Worm (Caenorhabditis elegans) whole organism, L2 larva: Measurements from ENCODE around the gene F13D12.10.
A peak's percentile ranks its signal among the peaks of the same experiment; 100 is the strongest.

Experiments
- C34F6.9 ChIP-seq: fragments of 150-350 bp; optimal IDR thresholded peaks from 2 replicates; lab custom pipeline; 2014; ENCODE audit warnings: missing biosample characterization, missing genetic modification characterization
- F13H6.1 ChIP-seq: sonication (generic microtip); optimal IDR thresholded peaks from 2 replicates; lab custom pipeline; 2016; ENCODE audit warnings: missing genetic modification characterization, missing compliant biosample characterization
- R02D3.7 ChIP-seq: fragments of 150-350 bp; optimal IDR thresholded peaks from 2 replicates; lab custom pipeline; 2014; ENCODE audit warnings: missing biosample characterization, missing genetic modification characterization
- Y55F3AM.14 ChIP-seq: fragments of 200-800 bp; sonication (Bioruptor generic); optimal IDR thresholded peaks from 2 replicates; lab custom pipeline; 2018; ENCODE audit warnings: mild to moderate bottlenecking, missing genetic modification characterization, missing compliant biosample characterization
- ZK546.5 ChIP-seq: sonication (generic microtip); optimal IDR thresholded peaks from 2 replicates; lab custom pipeline; 2017; ENCODE audit warnings: missing biosample characterization, missing genetic modification characterization
- alr-1 ChIP-seq: fragments of 150-350 bp; optimal IDR thresholded peaks from 2 replicates; lab custom pipeline; 2014; ENCODE audit warnings: missing biosample characterization, missing genetic modification characterization
- aly-2 ChIP-seq: fragments of 150-350 bp; optimal IDR thresholded peaks from 2 replicates; lab custom pipeline; 2014; ENCODE audit warnings: missing biosample characterization, missing genetic modification characterization
- ama-1 ChIP-seq: fragments of 150-350 bp; optimal IDR thresholded peaks from 2 replicates; lab custom pipeline; 2018; ENCODE audit warnings: inconsistent platforms
- blmp-1 ChIP-seq: sonication (generic microtip); optimal IDR thresholded peaks from 2 replicates; lab custom pipeline; 2017; ENCODE audit warnings: missing genetic modification characterization, mild to moderate bottlenecking, missing compliant biosample characterization, antibody characterized with exemption, moderate library complexity; ENCODE audit not compliant: insufficient read depth
- ceh-16 ChIP-seq: fragments of 150-350 bp; optimal IDR thresholded peaks from 2 replicates; lab custom pipeline; 2014; ENCODE audit warnings: missing biosample characterization, missing genetic modification characterization
- ceh-82 ChIP-seq: fragments of 150-350 bp; optimal IDR thresholded peaks from 2 replicates; lab custom pipeline; 2014; ENCODE audit warnings: missing biosample characterization, missing genetic modification characterization
- crh-2 ChIP-seq: sonication (generic microtip); optimal IDR thresholded peaks from 2 replicates; lab custom pipeline; 2017; ENCODE audit warnings: missing biosample characterization, missing genetic modification characterization
- dmd-4 ChIP-seq: sonication (generic microtip); optimal IDR thresholded peaks from 2 replicates; lab custom pipeline; 2017; ENCODE audit warnings: missing biosample characterization, missing genetic modification characterization
- egl-27 ChIP-seq: sonication (generic microtip); optimal IDR thresholded peaks from 3 replicates; lab custom pipeline; 2017; ENCODE audit warnings: missing biosample characterization, missing genetic modification reagents, missing genetic modification characterization
- elt-3 ChIP-seq: sonication (generic microtip); optimal IDR thresholded peaks from 2 replicates; lab custom pipeline; 2017; ENCODE audit warnings: missing biosample characterization, missing genetic modification characterization
- fos-1 ChIP-seq: fragments of 150-350 bp; optimal IDR thresholded peaks from 2 replicates; lab custom pipeline; 2014; ENCODE audit warnings: missing biosample characterization, missing genetic modification characterization
- gmeb-1 ChIP-seq: fragments of 150-350 bp; optimal IDR thresholded peaks from 2 replicates; lab custom pipeline; 2014; ENCODE audit warnings: missing biosample characterization, missing genetic modification characterization
- lin-11 ChIP-seq: fragments of 150-350 bp; sonication (generic microtip); optimal IDR thresholded peaks from 2 replicates; lab custom pipeline; 2014; ENCODE audit warnings: missing biosample characterization, missing genetic modification characterization, inconsistent platforms, mixed read lengths
- lin-39 ChIP-seq: fragments of 150-350 bp; optimal IDR thresholded peaks from 2 replicates; lab custom pipeline; 2014; ENCODE audit warnings: missing biosample characterization, missing genetic modification reagents, missing genetic modification characterization
- lsy-2 ChIP-seq, 2 experiments: fragments of 150-350 bp in 1 of 2; sonication (generic microtip) in 1 of 2; optimal IDR thresholded peaks; 2 replicates each; lab custom pipeline; 2014 to 2017; ENCODE audit warnings: missing biosample characterization in 2 of 2, missing genetic modification characterization in 2 of 2
- mab-5 ChIP-seq: fragments of 150-350 bp; optimal IDR thresholded peaks from 2 replicates; lab custom pipeline; 2014; ENCODE audit warnings: missing biosample characterization, missing genetic modification characterization
- mbf-1 ChIP-seq: sonication (generic microtip); optimal IDR thresholded peaks from 2 replicates; lab custom pipeline; 2017; ENCODE audit warnings: missing biosample characterization, missing genetic modification characterization
- mdl-1 ChIP-seq, 2 experiments: fragments of 150-350 bp in 1 of 2; sonication (generic microtip) in 1 of 2; optimal IDR thresholded peaks; 2 replicates each; lab custom pipeline; 2017; ENCODE audit warnings: missing biosample characterization in 2 of 2, missing genetic modification characterization in 2 of 2
- nhr-10 ChIP-seq: sonication (generic microtip); optimal IDR thresholded peaks from 2 replicates; lab custom pipeline; 2017; ENCODE audit warnings: missing biosample characterization, missing genetic modification characterization
- nhr-11 ChIP-seq: fragments of 150-350 bp; optimal IDR thresholded peaks from 2 replicates; lab custom pipeline; 2014; ENCODE audit warnings: missing biosample characterization, missing genetic modification characterization
- nhr-12 ChIP-seq: fragments of 150-350 bp; optimal IDR thresholded peaks from 2 replicates; lab custom pipeline; 2014; ENCODE audit warnings: missing biosample characterization, missing genetic modification characterization
- nhr-129 ChIP-seq: fragments of 150-350 bp; optimal IDR thresholded peaks from 2 replicates; lab custom pipeline; 2014; ENCODE audit warnings: missing biosample characterization, missing genetic modification characterization
- nhr-21 ChIP-seq: fragments of 150-350 bp; optimal IDR thresholded peaks from 2 replicates; lab custom pipeline; 2014; ENCODE audit warnings: missing biosample characterization, missing genetic modification characterization
- nhr-23 ChIP-seq: fragments of 150-350 bp; optimal IDR thresholded peaks from 2 replicates; lab custom pipeline; 2014; ENCODE audit warnings: missing biosample characterization, missing genetic modification reagents, missing genetic modification characterization
- nhr-237 ChIP-seq: fragments of 150-350 bp; optimal IDR thresholded peaks from 2 replicates; lab custom pipeline; 2014; ENCODE audit warnings: missing biosample characterization, missing genetic modification characterization
- nhr-6 ChIP-seq: fragments of 150-350 bp; optimal IDR thresholded peaks from 2 replicates; lab custom pipeline; 2014; ENCODE audit warnings: missing biosample characterization, missing genetic modification characterization
- nhr-77 ChIP-seq: fragments of 150-350 bp; optimal IDR thresholded peaks from 2 replicates; lab custom pipeline; 2014; ENCODE audit warnings: missing biosample characterization, missing genetic modification characterization
- peb-1 ChIP-seq: fragments of 150-350 bp; optimal IDR thresholded peaks from 2 replicates; lab custom pipeline; 2014; ENCODE audit warnings: missing biosample characterization, missing genetic modification characterization
- skn-1 ChIP-seq: sonication (generic microtip); optimal IDR thresholded peaks from 2 replicates; lab custom pipeline; 2017; ENCODE audit warnings: missing biosample characterization, missing genetic modification characterization
- sma-3 ChIP-seq: sonication (generic microtip); optimal IDR thresholded peaks from 2 replicates; lab custom pipeline; 2016; ENCODE audit warnings: missing genetic modification reagents, missing genetic modification characterization, missing compliant biosample characterization
- sma-9 ChIP-seq, 2 experiments: fragments of 150-350 bp in 1 of 2; sonication (generic microtip) in 1 of 2; optimal IDR thresholded peaks; 2 replicates each; lab custom pipeline; 2014 to 2016; ENCODE audit warnings: missing genetic modification characterization in 2 of 2, mild to moderate bottlenecking in 1 of 2, missing biosample characterization in 1 of 2, missing compliant biosample characterization in 1 of 2, missing genetic modification reagents in 1 of 2, moderate library complexity in 1 of 2
- snpc-4 ChIP-seq: fragments of 150-350 bp; optimal IDR thresholded peaks from 2 replicates; lab custom pipeline; 2014; ENCODE audit warnings: missing biosample characterization, missing genetic modification characterization
- unc-39 ChIP-seq: fragments of 150-350 bp; optimal IDR thresholded peaks from 2 replicates; lab custom pipeline; 2014; ENCODE audit warnings: missing biosample characterization, missing genetic modification characterization
- unc-55 ChIP-seq: fragments of 150-350 bp; sonication (generic microtip); optimal IDR thresholded peaks from 3 replicates; lab custom pipeline; 2014; ENCODE audit warnings: missing biosample characterization, missing genetic modification reagents, missing genetic modification characterization
- unc-62 ChIP-seq: fragments of 150-350 bp; optimal IDR thresholded peaks from 2 replicates; lab custom pipeline; 2014; ENCODE audit warnings: missing biosample characterization, missing genetic modification reagents, missing genetic modification characterization
- zag-1 ChIP-seq: fragments of 150-350 bp; optimal IDR thresholded peaks from 2 replicates; lab custom pipeline; 2014; ENCODE audit warnings: missing biosample characterization, missing genetic modification characterization
- ztf-1 ChIP-seq: fragments of 200-800 bp; sonication (Bioruptor generic); conservative IDR thresholded peaks from 2 replicates; pipeline ENCODE4 v1.3.6; 2022; ENCODE audit warnings: missing genetic modification characterization, missing compliant biosample characterization
- ztf-11 ChIP-seq: sonication (generic microtip); optimal IDR thresholded peaks from 2 replicates; lab custom pipeline; 2017; ENCODE audit warnings: missing biosample characterization, missing genetic modification characterization
- ztf-4 ChIP-seq: fragments of 150-350 bp; optimal IDR thresholded peaks from 2 replicates; lab custom pipeline; 2014; ENCODE audit warnings: missing biosample characterization, missing genetic modification characterization

F13D12.10 gene

ce11 chrII:11713569-11713968 is at the start of gene F13D12.10:
Gene F13D12.10, plus strand, starts transcription at chrII:11713799.
- TF ChIP-seq alr-1 (tag; lab: Kevin White, UChicago), result no peak
- TF ChIP-seq mdl-1 (tag; optimal IDR thresholded peaks at IDR 0.05; lab: Kevin White, UChicago), result no peak
- TF ChIP-seq C34F6.9 (tag; lab: Kevin White, UChicago), result peak; percentile 17
- peak; percentile 43 for TF ChIP-seq F13H6.1 (tag; lab: Kevin White, UChicago)
- no peak for TF ChIP-seq lin-39 (tag; lab: Kevin White, UChicago)
- peak; percentile 48 for TF ChIP-seq nhr-129 (tag; lab: Kevin White, UChicago)
- peak; percentile 60 for TF ChIP-seq zag-1 (tag; lab: Kevin White, UChicago)
- TF ChIP-seq ceh-16 (tag; lab: Kevin White, UChicago), result no peak
- peak in 1 of 2 experiments; percentile 14 for TF ChIP-seq lsy-2 (tag; optimal IDR thresholded peaks at IDR 0.05; lab: Kevin White, UChicago)
- TF ChIP-seq nhr-10 (tag; lab: Kevin White, UChicago), result no peak
- TF ChIP-seq sma-9 (GFP tag; optimal IDR thresholded peaks at IDR 0.05; lab: Kevin White, UChicago), result peak; percentile 45
- no peak for TF ChIP-seq sma-9 (tag; optimal IDR thresholded peaks at IDR 0.05; lab: Kevin White, UChicago)
- TF ChIP-seq nhr-23 (tag; lab: Kevin White, UChicago), result no peak
- TF ChIP-seq, all 48 proteins: peak for 6

ce11 chrII:11675877-11676473 is 37.6 kb upstream of the F13D12.10 start, which contains the start of the genes trr-1 and C47D12.2:
Gene trr-1, minus strand, starts transcription at chrII:11675927.
Gene C47D12.2, plus strand, starts transcription at chrII:11676306.
- TF ChIP-seq egl-27 (tag; lab: Kevin White, UChicago) (no peak), mbf-1 (tag; lab: Kevin White, UChicago) (no peak), aly-2 (tag; lab: Kevin White, UChicago) (no peak), nhr-129 (tag; lab: Kevin White, UChicago) (peak; percentile 81), Y55F3AM.14 (GFP tag; lab: Kevin White, UChicago) (no peak), crh-2 (tag; lab: Kevin White, UChicago) (no peak), C34F6.9 (tag; lab: Kevin White, UChicago) (no peak), snpc-4 (tag; lab: Kevin White, UChicago) (no peak), nhr-6 (tag; lab: Kevin White, UChicago) (no peak), ztf-11 (no peak), nhr-23 (tag; lab: Kevin White, UChicago) (no peak), fos-1 (peak; percentile 43), ama-1 (lab: Kevin White, UChicago) (no peak), ZK546.5 (tag; lab: Kevin White, UChicago) (no peak), nhr-21 (tag; lab: Kevin White, UChicago) (peak; percentile 10), peb-1 (tag; lab: Kevin White, UChicago) (no peak), elt-3 (tag; lab: Kevin White, UChicago) (no peak), blmp-1 (tag; lab: Kevin White, UChicago) (no peak), R02D3.7 (tag; lab: Kevin White, UChicago) (peak; percentile 14), mab-5 (tag; lab: Kevin White, UChicago) (peak; percentile 2), sma-3 (GFP tag; lab: Kevin White, UChicago) (peak; percentile 64), gmeb-1 (tag; lab: Kevin White, UChicago) (no peak), unc-55 (no peak), lin-11 (tag; lab: Kevin White, UChicago) (peak; percentile 58), nhr-11 (tag; lab: Kevin White, UChicago) (no peak), sma-9 (GFP tag; optimal IDR thresholded peaks at IDR 0.05; lab: Kevin White, UChicago) (peak; percentile 54), sma-9 (tag; optimal IDR thresholded peaks at IDR 0.05; lab: Kevin White, UChicago) (no peak), unc-62 (no peak), zag-1 (tag; lab: Kevin White, UChicago) (no peak), ceh-82 (no peak), lsy-2 (tag; optimal IDR thresholded peaks at IDR 0.05; lab: Kevin White, UChicago) (peak in 1 of 2 experiments; percentile 69), lin-39 (tag; lab: Kevin White, UChicago) (no peak), F13H6.1 (tag; lab: Kevin White, UChicago) (no peak), ztf-4 (tag; lab: Kevin White, UChicago) (no peak), nhr-12 (tag; lab: Kevin White, UChicago) (no peak), nhr-77 (tag; lab: Kevin White, UChicago) (no peak), unc-39 (no peak), alr-1 (tag; lab: Kevin White, UChicago) (no peak), nhr-237 (no peak), ztf-1 (GFP tag; lab: Robert Waterston, UW) (no peak), skn-1 (tag; lab: Kevin White, UChicago) (no peak), mdl-1 (tag; optimal IDR thresholded peaks at IDR 0.05; lab: Kevin White, UChicago) (no peak), dmd-4 (tag; lab: Kevin White, UChicago) (no peak)
- TF ChIP-seq, all 48 proteins: peak for 9
